Worm (Caenorhabditis elegans) whole organism, L4 larva: ENCODE data around the gene med-1.

Experiments
- D1046.2 ChIP-seq: fragments of 200-800 bp; sonication (Bioruptor generic); IDR thresholded peaks from 2 replicates; pipeline ENCODE4 v1.3.6; 2022; ENCODE audit warnings: missing genetic modification characterization, missing compliant biosample characterization
- F44E2.7 ChIP-seq: fragments of 200-800 bp; sonication (Bioruptor generic); IDR thresholded peaks from 2 replicates; pipeline ENCODE4 v2.1.2; 2022; ENCODE audit warnings: missing genetic modification characterization, missing compliant biosample characterization
- F49E8.2 ChIP-seq: sonication (generic microtip); optimal IDR thresholded peaks from 2 replicates; lab custom pipeline; 2016; ENCODE audit warnings: missing compliant biosample characterization, mild to moderate bottlenecking, missing genetic modification characterization, borderline replicate concordance
- R02D3.7 ChIP-seq: fragments of 150-350 bp; sonication (generic microtip); optimal IDR thresholded peaks from 3 replicates; lab custom pipeline; 2014; ENCODE audit warnings: missing biosample characterization, missing genetic modification characterization
- T26A8.4 ChIP-seq: fragments of 200-800 bp; sonication (Bioruptor generic); IDR thresholded peaks from 2 replicates; pipeline ENCODE4 v1.3.6; 2022; ENCODE audit warnings: missing genetic modification characterization, missing compliant biosample characterization
- Y105C5A.15 ChIP-seq: fragments of 200-800 bp; sonication (Bioruptor generic); IDR thresholded peaks from 2 replicates; pipeline ENCODE4 v1.3.6; 2022; ENCODE audit warnings: missing genetic modification characterization, missing compliant biosample characterization
- Y75B8A.6 ChIP-seq: fragments of 200-800 bp; sonication (Bioruptor generic); IDR thresholded peaks from 2 replicates; pipeline ENCODE4 v1.3.6; 2022; ENCODE audit warnings: missing genetic modification reagents, missing genetic modification characterization, missing compliant biosample characterization
- ZK546.5 ChIP-seq, 2 experiments: sonication (generic microtip); optimal IDR thresholded peaks; 2 replicates each; lab custom pipeline; 2017; ENCODE audit warnings: missing biosample characterization in 2 of 2, missing genetic modification characterization in 2 of 2
- aly-2 ChIP-seq: sonication (generic microtip); optimal IDR thresholded peaks from 2 replicates; lab custom pipeline; 2018; ENCODE audit warnings: missing biosample characterization, missing genetic modification characterization
- arid-1 ChIP-seq: fragments of 200-800 bp; sonication (Bioruptor generic); conservative IDR thresholded peaks from 2 replicates; pipeline ENCODE4 v1.3.6; 2022; ENCODE audit warnings: missing genetic modification reagents, missing genetic modification characterization, missing compliant biosample characterization
- attf-4 ChIP-seq: sonication (generic microtip); optimal IDR thresholded peaks from 3 replicates; lab custom pipeline; 2017; ENCODE audit warnings: missing biosample characterization, missing genetic modification characterization
- ceh-82 ChIP-seq: sonication (generic microtip); optimal IDR thresholded peaks from 2 replicates; lab custom pipeline; 2017; ENCODE audit warnings: missing biosample characterization, missing genetic modification characterization
- dmd-6 ChIP-seq: fragments of 200-800 bp; sonication (Bioruptor generic); IDR thresholded peaks from 2 replicates; pipeline ENCODE4 v1.3.6; 2022; ENCODE audit warnings: missing genetic modification reagents, missing genetic modification characterization, missing compliant biosample characterization
- dmd-8 ChIP-seq: fragments of 200-800 bp; sonication (Bioruptor generic); IDR thresholded peaks from 2 replicates; pipeline ENCODE4 v1.3.6; 2022; ENCODE audit warnings: missing genetic modification characterization, missing compliant biosample characterization
- dmd-9 ChIP-seq: fragments of 200-800 bp; sonication (Bioruptor generic); IDR thresholded peaks from 2 replicates; pipeline ENCODE4 v1.3.6; 2022; ENCODE audit warnings: missing genetic modification reagents, missing genetic modification characterization, missing compliant biosample characterization
- dpl-1 ChIP-seq: fragments of 150-350 bp; optimal IDR thresholded peaks from 2 replicates; lab custom pipeline; 2014; ENCODE audit warnings: missing biosample characterization, missing genetic modification reagents, missing genetic modification characterization
- dve-1 ChIP-seq: sonication (generic microtip); optimal IDR thresholded peaks from 2 replicates; lab custom pipeline; 2017; ENCODE audit warnings: antibody characterized with exemption, mild to moderate bottlenecking, missing genetic modification characterization, missing compliant biosample characterization; ENCODE audit not compliant: insufficient read depth
- egl-43 ChIP-seq: fragments of 200-800 bp; sonication (Bioruptor generic); IDR thresholded peaks from 2 replicates; pipeline ENCODE4 v1.3.6; 2022; ENCODE audit warnings: missing genetic modification reagents, missing genetic modification characterization, missing compliant biosample characterization
- gei-8 ChIP-seq: fragments of 200-800 bp; sonication (Bioruptor generic); optimal IDR thresholded peaks from 2 replicates; lab custom pipeline; 2018; ENCODE audit warnings: mild to moderate bottlenecking, missing genetic modification characterization, missing compliant biosample characterization
- hif-1 ChIP-seq, 2 experiments: sonication (generic microtip); optimal IDR thresholded peaks; 2 replicates each; lab custom pipeline; 2016 to 2017; ENCODE audit warnings: missing compliant biosample characterization in 2 of 2, missing genetic modification characterization in 2 of 2, missing genetic modification reagents in 2 of 2, missing genotype in 2 of 2, mild to moderate bottlenecking in 1 of 2
- hlh-11 ChIP-seq: fragments of 200-800 bp; sonication (Bioruptor generic); optimal IDR thresholded peaks from 2 replicates; lab custom pipeline; 2018; ENCODE audit warnings: mild to moderate bottlenecking, missing genetic modification characterization, missing compliant biosample characterization
- hlh-30 ChIP-seq: sonication (generic microtip); optimal IDR thresholded peaks from 2 replicates; lab custom pipeline; 2017; ENCODE audit warnings: antibody characterized with exemption, mild to moderate bottlenecking, missing genetic modification characterization, missing compliant biosample characterization; ENCODE audit not compliant: insufficient read depth
- hmg-1.1 ChIP-seq: fragments of 200-800 bp; sonication (Bioruptor generic); IDR thresholded peaks from 2 replicates; pipeline ENCODE4 v1.3.6; 2022; ENCODE audit warnings: missing genetic modification reagents, missing genetic modification characterization, missing compliant biosample characterization
- jun-1 ChIP-seq: fragments of 150-350 bp; optimal IDR thresholded peaks from 2 replicates; lab custom pipeline; 2014; ENCODE audit warnings: missing biosample characterization, missing genetic modification reagents, missing genetic modification characterization
- lin-13 ChIP-seq: fragments of 150-350 bp; optimal IDR thresholded peaks from 2 replicates; lab custom pipeline; 2014; ENCODE audit warnings: missing biosample characterization, missing genetic modification reagents, missing genetic modification characterization
- lir-3 ChIP-seq: sonication (generic microtip); optimal IDR thresholded peaks from 2 replicates; lab custom pipeline; 2016; ENCODE audit warnings: mild to moderate bottlenecking, missing genetic modification characterization, missing compliant biosample characterization
- lsy-2 ChIP-seq, 2 experiments: fragments of 150-350 bp in 1 of 2; sonication (generic microtip) in 1 of 2; optimal IDR thresholded peaks; 2 replicates each; lab custom pipeline; 2014 to 2017; ENCODE audit warnings: missing biosample characterization in 2 of 2, missing genetic modification characterization in 2 of 2
- mdl-1 ChIP-seq, 2 experiments: fragments of 150-350 bp in 1 of 2; sonication (generic microtip) in 1 of 2; optimal IDR thresholded peaks; 2 replicates each; lab custom pipeline; 2014 to 2017; ENCODE audit warnings: missing biosample characterization in 2 of 2, missing genetic modification characterization in 2 of 2
- mdt-29 ChIP-seq: fragments of 200-800 bp; sonication (Bioruptor generic); IDR thresholded peaks from 2 replicates; pipeline ENCODE4 v1.3.6; 2022; ENCODE audit warnings: missing genetic modification reagents, missing genetic modification characterization, missing compliant biosample characterization
- mxl-3 ChIP-seq: fragments of 200-800 bp; sonication (Bioruptor generic); optimal IDR thresholded peaks from 2 replicates; lab custom pipeline; 2018; ENCODE audit warnings: mild to moderate bottlenecking, missing genetic modification characterization, missing compliant biosample characterization
- nhr-102 ChIP-seq: sonication (generic microtip); optimal IDR thresholded peaks from 2 replicates; lab custom pipeline; 2016; ENCODE audit warnings: mild to moderate bottlenecking, missing genetic modification characterization, moderate library complexity, missing compliant biosample characterization
- nhr-25 ChIP-seq: sonication (generic microtip); optimal IDR thresholded peaks from 2 replicates; lab custom pipeline; 2017; ENCODE audit warnings: missing genetic modification characterization, mild to moderate bottlenecking, missing compliant biosample characterization, antibody characterized with exemption, moderate library complexity, borderline replicate concordance; ENCODE audit not compliant: insufficient read depth
- nhr-41 ChIP-seq: fragments of 200-800 bp; sonication (Bioruptor generic); IDR thresholded peaks from 2 replicates; pipeline ENCODE4 v1.3.6; 2022; ENCODE audit warnings: missing genetic modification reagents, missing genetic modification characterization, missing compliant biosample characterization
- nhr-76 ChIP-seq: fragments of 150-350 bp; optimal IDR thresholded peaks from 2 replicates; lab custom pipeline; 2014; ENCODE audit warnings: missing biosample characterization, missing genetic modification characterization
- nhr-77 ChIP-seq: fragments of 150-350 bp; optimal IDR thresholded peaks from 2 replicates; lab custom pipeline; 2014; ENCODE audit warnings: missing biosample characterization, missing genetic modification characterization
- php-3 ChIP-seq: fragments of 200-800 bp; sonication (Bioruptor generic); IDR thresholded peaks from 2 replicates; pipeline ENCODE4 v1.3.6; 2022; ENCODE audit warnings: missing genetic modification reagents, missing genetic modification characterization, missing compliant biosample characterization
- rbr-2 ChIP-seq: sonication (generic microtip); optimal IDR thresholded peaks from 2 replicates; lab custom pipeline; 2016; ENCODE audit warnings: missing genotype, missing genetic modification characterization, missing compliant biosample characterization
- saeg-2 ChIP-seq: fragments of 200-800 bp; sonication (Bioruptor generic); IDR thresholded peaks from 2 replicates; pipeline ENCODE4 v1.3.6; 2022; ENCODE audit warnings: missing genetic modification reagents, missing genetic modification characterization, missing compliant biosample characterization
- sdz-12 ChIP-seq: fragments of 200-800 bp; sonication (Bioruptor generic); optimal IDR thresholded peaks from 2 replicates; lab custom pipeline; 2018; ENCODE audit warnings: mild to moderate bottlenecking, missing genetic modification characterization, missing compliant biosample characterization
- snpc-4 ChIP-seq: fragments of 150-350 bp; optimal IDR thresholded peaks from 2 replicates; lab custom pipeline; 2014; ENCODE audit warnings: missing biosample characterization, missing genetic modification characterization
- spr-3 ChIP-seq: fragments of 200-800 bp; sonication (Bioruptor generic); optimal IDR thresholded peaks from 2 replicates; lab custom pipeline; 2018; ENCODE audit warnings: mild to moderate bottlenecking, missing genetic modification characterization, missing compliant biosample characterization
- vab-7 ChIP-seq: fragments of 200-800 bp; sonication (Bioruptor generic); IDR thresholded peaks from 2 replicates; pipeline ENCODE4 v1.3.6; 2022; ENCODE audit warnings: missing genetic modification reagents, missing genetic modification characterization, missing compliant biosample characterization
- zfp-3 ChIP-seq: fragments of 200-800 bp; sonication (Bioruptor generic); conservative IDR thresholded peaks from 2 replicates; pipeline ENCODE4 v1.3.6; 2022; ENCODE audit warnings: missing genetic modification reagents, missing genetic modification characterization, missing compliant biosample characterization
- ztf-11 ChIP-seq: fragments of 150-350 bp; optimal IDR thresholded peaks from 2 replicates; lab custom pipeline; 2014; ENCODE audit warnings: missing biosample characterization, missing genetic modification characterization
- ztf-7 ChIP-seq: fragments of 150-350 bp; optimal IDR thresholded peaks from 2 replicates; lab custom pipeline; 2014; ENCODE audit warnings: missing biosample characterization, missing genetic modification characterization

Gene med-1

DNA sequence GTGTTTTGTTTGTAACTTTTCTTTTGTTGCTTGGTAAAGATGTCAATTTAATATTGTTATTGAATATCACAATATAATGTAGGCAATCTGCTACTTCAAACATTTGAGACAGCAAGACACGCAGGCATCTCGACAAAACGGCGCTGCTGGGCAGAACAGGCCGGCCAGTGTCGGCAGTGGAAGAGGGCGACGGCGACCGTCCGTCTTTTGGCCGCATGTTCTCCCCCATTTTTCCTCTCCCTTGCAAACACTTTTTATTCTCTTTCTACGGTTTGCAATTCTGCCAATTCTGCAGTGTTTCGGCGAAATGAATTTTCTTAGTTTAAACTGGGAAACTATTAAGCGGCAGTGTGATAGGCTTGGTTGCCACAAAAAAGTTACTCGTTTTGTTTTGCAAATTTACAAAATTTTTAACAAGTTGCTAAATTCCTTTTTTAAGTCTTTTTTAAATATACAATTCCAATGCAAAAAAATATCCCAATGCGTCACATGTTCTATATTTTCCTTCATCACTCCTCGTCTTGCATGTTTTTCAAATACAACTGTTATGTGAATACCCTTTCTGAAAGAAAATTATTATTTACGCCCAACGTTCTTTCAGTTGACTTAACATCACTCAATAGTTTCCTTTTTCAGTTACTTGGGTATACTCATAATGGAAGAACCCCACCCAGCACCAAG lies 19.0 kb downstream of the med-1 start, which contains the start of gene T18D3.6 (continued):
- peak; percentile 11 for TF ChIP-seq hlh-30 (tag; lab: Kevin White, UChicago)
- TF ChIP-seq T26A8.4 (GFP tag; lab: Robert Waterston, UW): no peak
- no peak for TF ChIP-seq aly-2 (tag; lab: Kevin White, UChicago)
- 0 out of 2 replicates have a peak, but pooled peaks have one; percentile 51 for TF ChIP-seq egl-43
- TF ChIP-seq lir-3: no peak
- TF ChIP-seq hmg-1.1 (GFP tag; lab: Robert Waterston, UW): peak; percentile 52
- peak in 1 of 2 experiments; percentile 11 for TF ChIP-seq lsy-2 (tag; optimal IDR thresholded peaks at IDR 0.05; lab: Kevin White, UChicago)
- TF ChIP-seq, all 104 proteins: peak for 16

DNA sequence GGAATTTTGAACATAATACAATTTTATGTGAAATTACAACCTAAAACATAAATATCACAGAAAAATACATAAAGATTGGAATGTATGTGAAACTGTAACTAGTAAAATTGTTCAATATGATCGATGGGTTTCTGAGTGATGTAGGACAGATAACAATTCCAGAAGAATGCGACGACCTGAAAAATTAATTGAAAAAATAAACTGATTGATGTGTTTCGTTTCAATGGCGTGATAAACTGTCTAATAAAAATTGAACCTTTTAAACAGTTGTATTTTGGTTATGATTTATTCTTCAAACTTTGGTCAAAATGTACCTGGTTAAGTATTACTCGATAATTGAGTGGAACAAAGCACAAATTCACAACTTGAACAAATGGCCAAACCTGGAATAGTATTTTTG lies 20.8 kb downstream of the med-1 start:
- TF ChIP-seq dmd-6 (peak; percentile 59), nhr-76 (peak; percentile 10), D1046.2 (no peak), php-3 (GFP tag; lab: Robert Waterston, UW) (0 out of 2 replicates have a peak, but pooled peaks have one; percentile 18)

DNA sequence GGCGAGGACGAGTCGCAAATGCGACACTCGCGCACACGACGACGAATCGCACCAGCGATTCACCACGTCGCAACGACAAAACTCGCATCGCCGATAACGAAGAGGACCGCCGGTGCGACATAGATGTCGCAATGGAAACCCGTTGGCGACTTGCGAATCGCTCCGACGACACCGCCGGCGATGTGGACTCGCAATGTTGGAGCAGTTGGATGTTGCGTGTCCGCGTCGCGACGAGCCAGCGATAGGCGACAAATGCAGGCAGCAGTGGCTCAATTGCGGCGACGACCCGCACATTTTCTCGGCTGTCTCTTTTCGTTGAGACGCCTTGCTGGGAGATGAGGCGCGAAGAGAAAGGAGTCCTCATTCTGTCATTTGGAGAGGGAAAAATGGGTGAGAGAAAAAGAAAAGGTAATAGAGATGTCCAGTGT lies 21.7 kb downstream of the med-1 start:
- no peak for TF ChIP-seq attf-4 (tag; lab: Kevin White, UChicago)
- peak; percentile 52 for TF ChIP-seq dve-1 (tag; lab: Kevin White, UChicago)
- TF ChIP-seq mxl-3 (GFP tag; lab: Kevin White, UChicago): peak; percentile 47
- no peak for TF ChIP-seq D1046.2
- TF ChIP-seq ZK546.5 (tag; optimal IDR thresholded peaks at IDR 0.05; lab: Kevin White, UChicago): no peak
- no peak for TF ChIP-seq lir-3
- TF ChIP-seq R02D3.7 (tag; lab: Kevin White, UChicago): no peak
- no peak for TF ChIP-seq mdt-29
- no peak for TF ChIP-seq snpc-4 (tag; lab: Kevin White, UChicago)
- TF ChIP-seq arid-1 (GFP tag; lab: Robert Waterston, UW): no peak
- no peak for TF ChIP-seq Y75B8A.6 (GFP tag; lab: Robert Waterston, UW)
- TF ChIP-seq sdz-12: no peak
- peak; percentile 24 for TF ChIP-seq lin-13 (GFP tag; lab: Kevin White, UChicago)
- TF ChIP-seq zfp-3 (GFP tag; lab: Robert Waterston, UW): no peak
- peak; percentile 58; the same call in 1 of the 2 replicates for TF ChIP-seq hmg-1.1 (GFP tag; lab: Robert Waterston, UW)
- TF ChIP-seq ztf-7 (tag; lab: Kevin White, UChicago): no peak
- TF ChIP-seq saeg-2: 0 out of 2 replicates have a peak, but pooled peaks have one; percentile 26
- peak; percentile 50 for TF ChIP-seq T26A8.4 (GFP tag; lab: Robert Waterston, UW)
- no peak for TF ChIP-seq dpl-1 (GFP tag; lab: Kevin White, UChicago)
- TF ChIP-seq jun-1 (tag; lab: Kevin White, UChicago): no peak
- TF ChIP-seq gei-8 (GFP tag; lab: Kevin White, UChicago): no peak
- no peak for TF ChIP-seq F49E8.2 (tag; lab: Kevin White, UChicago)
- no peak for TF ChIP-seq nhr-77 (tag; lab: Kevin White, UChicago)
- no peak for TF ChIP-seq nhr-25
- TF ChIP-seq dmd-9: no peak
- no peak for TF ChIP-seq Y105C5A.15 (GFP tag; lab: Robert Waterston, UW)
- TF ChIP-seq nhr-41 (GFP tag; lab: Robert Waterston, UW): no peak
- no peak for TF ChIP-seq dmd-8
- TF ChIP-seq ceh-82 (tag; lab: Kevin White, UChicago): no peak
- peak in 1 of 2 experiments; percentile 67 for TF ChIP-seq hif-1 (tag; optimal IDR thresholded peaks at IDR 0.05; lab: Kevin White, UChicago)
- TF ChIP-seq aly-2 (tag; lab: Kevin White, UChicago): no peak
- TF ChIP-seq egl-43: peak; percentile 73; the same call in 1 of the 2 replicates
- TF ChIP-seq hlh-11 (tag; lab: Kevin White, UChicago): peak; percentile 63
- no peak for TF ChIP-seq spr-3 (GFP tag; lab: Kevin White, UChicago)
- TF ChIP-seq rbr-2: peak; percentile 70
- TF ChIP-seq ztf-11: no peak
- TF ChIP-seq mdl-1 (tag; optimal IDR thresholded peaks at IDR 0.05; lab: Kevin White, UChicago): no peak
- TF ChIP-seq nhr-102 (tag; lab: Kevin White, UChicago): peak; percentile 31
- TF ChIP-seq F44E2.7 (GFP tag; lab: Robert Waterston, UW): peak; percentile 51; the same call in 1 of the 2 replicates
- no peak for TF ChIP-seq vab-7
